Worm (Caenorhabditis elegans) whole organism, mixed stage, embryonic: ENCODE measurements around the gene F02E8.4.
A peak's percentile ranks its signal among the peaks of the same experiment; 100 is the strongest.

Source experiments
- blmp-1 ChIP-seq: fragments of 150-350 bp; optimal IDR thresholded peaks from 2 replicates; lab custom pipeline; 2014; ENCODE audit warnings: missing biosample characterization, missing genetic modification characterization
- ces-1 ChIP-seq: fragments of 150-350 bp; optimal IDR thresholded peaks from 2 replicates; lab custom pipeline; 2014; ENCODE audit warnings: missing biosample characterization, missing genetic modification reagents, missing genetic modification characterization
- flh-1 ChIP-seq: fragments of 200-800 bp; sonication (Bioruptor generic); optimal IDR thresholded peaks from 2 replicates; lab custom pipeline; 2018; ENCODE audit warnings: mild to moderate bottlenecking, missing genetic modification characterization, moderate library complexity, missing compliant biosample characterization
- lin-13 ChIP-seq: fragments of 150-350 bp; optimal IDR thresholded peaks from 2 replicates; lab custom pipeline; 2014; ENCODE audit warnings: missing biosample characterization, missing genetic modification characterization
- nhr-237 ChIP-seq: fragments of 150-350 bp; optimal IDR thresholded peaks from 2 replicates; lab custom pipeline; 2014; ENCODE audit warnings: missing biosample characterization, missing genetic modification characterization
- pha-4 ChIP-seq: fragments of 150-350 bp; optimal IDR thresholded peaks from 2 replicates; lab custom pipeline; 2018; ENCODE audit warnings: missing biosample characterization, missing genetic modification reagents, missing genetic modification characterization
- snpc-4 ChIP-seq: fragments of 150-350 bp; optimal IDR thresholded peaks from 2 replicates; lab custom pipeline; 2014; ENCODE audit warnings: missing biosample characterization, missing genetic modification characterization
- sptf-1 ChIP-seq: sonication (generic microtip); optimal IDR thresholded peaks from 2 replicates; lab custom pipeline; 2017; ENCODE audit warnings: mild to moderate bottlenecking, missing genetic modification characterization, moderate library complexity, missing compliant biosample characterization
- unc-62 ChIP-seq: fragments of 150-350 bp; optimal IDR thresholded peaks from 2 replicates; lab custom pipeline; 2014; ENCODE audit warnings: missing biosample characterization, missing genetic modification reagents, missing genetic modification characterization
- ztf-11 ChIP-seq: fragments of 150-350 bp; optimal IDR thresholded peaks from 2 replicates; lab custom pipeline; 2014; ENCODE audit warnings: missing biosample characterization, missing genetic modification characterization

- TF ChIP-seq unc-62 (GFP tag; lab: Kevin White, UChicago), result no peak
- TF ChIP-seq ztf-11 (tag; lab: Kevin White, UChicago), result no peak
- no peak for TF ChIP-seq blmp-1 (tag; lab: Kevin White, UChicago)
- no peak for TF ChIP-seq pha-4
- TF ChIP-seq flh-1, result no peak
- peak; percentile 8 for TF ChIP-seq ces-1 (GFP tag; lab: Kevin White, UChicago)
- no peak for TF ChIP-seq lin-13 (tag; lab: Kevin White, UChicago)
- no peak for TF ChIP-seq nhr-237 (tag; lab: Kevin White, UChicago)
- TF ChIP-seq snpc-4 (tag; lab: Kevin White, UChicago), result no peak
- no peak for TF ChIP-seq sptf-1
Measured at ce11 chrX:4488807-4489336, 35.0 kb downstream of the F02E8.4 start, which contains the start of gene ncr-1.
